Fruit fly (Drosophila melanogaster) S2 (cell line): ENCODE measurements around the gene CG42759.

ENCODE experiments used
- CG8478 ChIP-seq: fragments of >200 bp; optimal IDR thresholded peaks from 2 replicates; lab custom pipeline; 2018
- CTCF ChIP-seq, 2 experiments: fragments of >200 bp; optimal IDR thresholded peaks; 2 replicates each; lab custom pipeline; 2018

DNA sequence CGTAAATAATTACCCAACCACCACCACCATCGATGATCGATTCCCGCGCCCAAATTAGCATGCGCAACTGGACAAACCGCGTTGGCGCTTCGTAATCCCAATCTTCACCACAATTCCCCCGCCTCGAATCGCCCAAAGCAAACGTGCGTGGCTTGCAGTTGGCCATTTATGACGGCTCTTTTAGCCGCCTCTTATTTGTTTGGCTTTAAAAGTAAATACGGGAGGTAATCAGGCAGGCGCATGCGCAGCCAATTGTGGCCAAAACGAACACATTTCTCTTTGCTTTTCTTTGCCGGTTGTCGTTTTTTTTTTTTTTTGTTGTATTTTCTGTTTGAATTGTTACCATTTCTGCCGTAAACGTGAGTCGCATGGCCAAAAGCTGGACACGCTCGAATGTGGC is 7.7 kb downstream of the CG42759 start:
- TF ChIP-seq CTCF (optimal IDR thresholded peaks at IDR 0.05; lab: Kevin White, UChicago) = no peak
- no peak for TF ChIP-seq CG8478 (lab: Kevin White, UChicago)
